Comparison of ENCODE assay signal across 4 fruit fly cellular contexts in genomic region chr3L:21204581-21205495, dm6.
A peak's percentile ranks its signal among the peaks of the same experiment; 100 is the strongest.
TF ChIP-seq lines count a peak whose summit lies in the region.

No protein-coding gene starts in this region.

- TF ChIP-seq CTCF in whole organism, embryonic (GFP tag; optimal IDR thresholded peaks at IDR 0.05; lab: Kevin White, UChicago) = no peak

TF ChIP-seq in whole organism, adult, 20 proteins besides CTCF, POLR2A, EP300 and RAD21:
- TF ChIP-seq Mnt (GFP tag; optimal IDR thresholded peaks at IDR 0.05; lab: Kevin White, UChicago) (no peak), CG14711 (tag; optimal IDR thresholded peaks at IDR 0.05; lab: Kevin White, UChicago) (no peak), tj (GFP tag; optimal IDR thresholded peaks at IDR 0.05; lab: Kevin White, UChicago) (peak; percentile 81), CG11617 (GFP tag; optimal IDR thresholded peaks at IDR 0.05; lab: Kevin White, UChicago) (no peak), CG12768 (GFP tag; optimal IDR thresholded peaks at IDR 0.05; lab: Kevin White, UChicago) (peak; percentile 21), CG5204 (GFP tag; optimal IDR thresholded peaks at IDR 0.05; lab: Kevin White, UChicago) (no peak), CG7101 (tag; optimal IDR thresholded peaks at IDR 0.05; lab: Kevin White, UChicago) (peak; percentile 6), pad (GFP tag; optimal IDR thresholded peaks at IDR 0.05; lab: Kevin White, UChicago) (no peak), bab1 (GFP tag; optimal IDR thresholded peaks at IDR 0.05; lab: Kevin White, UChicago) (no peak), kay (GFP tag; lab: Kevin White, UChicago; ENCODE audit: borderline replicate concordance) (no peak)

TF ChIP-seq in whole organism, embryonic, 481 proteins besides CTCF, POLR2A, EP300 and RAD21 (continues in another document):
- TF ChIP-seq CG34376 (GFP tag; optimal IDR thresholded peaks at IDR 0.05; lab: Kevin White, UChicago) (peak; percentile 77), CG31224 (GFP tag; IDR thresholded peaks at IDR 0.05; lab: Robert Waterston, UW) (peak; percentile 55), CG33213 (GFP tag; optimal IDR thresholded peaks at IDR 0.05; lab: Kevin White, UChicago) (no peak), CG12071 (GFP tag; optimal IDR thresholded peaks at IDR 0.05; lab: Kevin White, UChicago) (peak; percentile 4), CG2678 (tag; optimal IDR thresholded peaks at IDR 0.05; lab: Kevin White, UChicago) (peak; percentile 52), insv (GFP tag; optimal IDR thresholded peaks at IDR 0.05; lab: Kevin White, UChicago) (no peak), CG10431 (GFP tag; optimal IDR thresholded peaks at IDR 0.05; lab: Kevin White, UChicago) (no peak), mirr (GFP tag; optimal IDR thresholded peaks at IDR 0.05; lab: Kevin White, UChicago) (peak; percentile 39), CG3838 (GFP tag; optimal IDR thresholded peaks at IDR 0.05; lab: Kevin White, UChicago) (peak; percentile 40), CG10209 (GFP tag; optimal IDR thresholded peaks at IDR 0.05; lab: Kevin White, UChicago) (peak; percentile 37), Dad (GFP tag; optimal IDR thresholded peaks at IDR 0.05; lab: Kevin White, UChicago) (peak; percentile 26), CG2889 (GFP tag; IDR thresholded peaks at IDR 0.05; lab: Robert Waterston, UW) (no peak), sd (tag; optimal IDR thresholded peaks at IDR 0.05; lab: Kevin White, UChicago) (peak; percentile 96), CG9797 (GFP tag; optimal IDR thresholded peaks at IDR 0.05; lab: Kevin White, UChicago) (no peak), CG4328 (GFP tag; optimal IDR thresholded peaks at IDR 0.05; lab: Kevin White, UChicago) (peak; percentile 26), Rfx (GFP tag; IDR thresholded peaks at IDR 0.05; lab: Robert Waterston, UW) (peak; percentile 32; the same call in 1 of the 2 replicates), CG12659 (GFP tag; optimal IDR thresholded peaks at IDR 0.05; lab: Kevin White, UChicago) (peak; percentile 14), CG13894 (tag; optimal IDR thresholded peaks at IDR 0.05; lab: Kevin White, UChicago) (peak; percentile 98), CG4820 (GFP tag; optimal IDR thresholded peaks at IDR 0.05; lab: Kevin White, UChicago) (no peak), B-H2 (GFP tag; optimal IDR thresholded peaks at IDR 0.05; lab: Kevin White, UChicago) (peak; percentile 11), CG1233 (GFP tag; optimal IDR thresholded peaks at IDR 0.05; lab: Kevin White, UChicago) (peak; percentile 5), eyg (GFP tag; optimal IDR thresholded peaks at IDR 0.05; lab: Kevin White, UChicago) (no peak), MBD-R2 (GFP tag; IDR thresholded peaks at IDR 0.05; lab: Robert Waterston, UW) (no peak), dm (GFP tag; optimal IDR thresholded peaks at IDR 0.05; lab: Kevin White, UChicago) (peak; percentile 23), ERR (GFP tag; optimal IDR thresholded peaks at IDR 0.05; lab: Kevin White, UChicago) (peak; percentile 39), YL-1 (GFP tag; optimal IDR thresholded peaks at IDR 0.05; lab: Kevin White, UChicago) (no peak), vnd (GFP tag; IDR thresholded peaks at IDR 0.05; lab: Robert Waterston, UW; ENCODE audit: partially characterized antibody) (no peak)

TF ChIP-seq in whole organism, prepupa, 60 proteins besides CTCF, POLR2A, EP300 and RAD21:
- TF ChIP-seq Eip78C (GFP tag; lab: Kevin White, UChicago) = peak; percentile 12
- TF ChIP-seq svp (GFP tag; lab: Kevin White, UChicago) = peak; percentile 70
- peak; percentile 0 for TF ChIP-seq vri (GFP tag; optimal IDR thresholded peaks at IDR 0.05; lab: Kevin White, UChicago)
- TF ChIP-seq fkh (GFP tag; optimal IDR thresholded peaks at IDR 0.05; lab: Kevin White, UChicago) = peak; percentile 95
- no peak for TF ChIP-seq CG4318 (GFP tag; optimal IDR thresholded peaks at IDR 0.05; lab: Kevin White, UChicago)
TF ChIP-seq in whole organism, prepupa: peak in this region for 4.

TF ChIP-seq in whole organism, wandering third instar larva, 38 proteins besides CTCF, POLR2A, EP300 and RAD21:
- TF ChIP-seq Rel (GFP tag; optimal IDR thresholded peaks at IDR 0.05; lab: Kevin White, UChicago) = no peak
- peak; percentile 54 for TF ChIP-seq Rel (tag; optimal IDR thresholded peaks at IDR 0.05; lab: Kevin White, UChicago)
- TF ChIP-seq psq (GFP tag; optimal IDR thresholded peaks at IDR 0.05; lab: Kevin White, UChicago) = no peak
TF ChIP-seq in whole organism, wandering third instar larva: peak in this region for 1.
